Worm (Caenorhabditis elegans) whole organism, young adult: ENCODE measurements around the gene F14F8.14.

Source experiments
- K11D2.4 ChIP-seq: fragments of 200-800 bp; sonication (Bioruptor generic); IDR thresholded peaks from 2 replicates; pipeline ENCODE4 v1.3.6; 2022; ENCODE audit warnings: missing genetic modification reagents, missing genetic modification characterization, missing compliant biosample characterization
- Y67H2A.10 ChIP-seq: fragments of 200-800 bp; sonication (Bioruptor generic); conservative IDR thresholded peaks from 2 replicates; pipeline ENCODE4 v1.3.6; 2022; ENCODE audit warnings: missing genetic modification reagents, missing genetic modification characterization, missing compliant biosample characterization
- bed-1 ChIP-seq: fragments of 200-800 bp; sonication (Bioruptor generic); IDR thresholded peaks from 2 replicates; pipeline ENCODE4 v1.3.6; 2022; ENCODE audit warnings: missing genetic modification reagents, missing genetic modification characterization, missing compliant biosample characterization
- dpl-1 ChIP-seq: fragments of 150-350 bp; optimal IDR thresholded peaks from 2 replicates; lab custom pipeline; 2014; ENCODE audit warnings: missing biosample characterization, missing genetic modification reagents, missing genetic modification characterization
- egl-44 ChIP-seq: fragments of 200-800 bp; sonication (Bioruptor generic); IDR thresholded peaks from 2 replicates; pipeline ENCODE4 v1.3.6; 2022; ENCODE audit warnings: missing genetic modification reagents, missing genetic modification characterization, missing compliant biosample characterization
- lsy-27 ChIP-seq: sonication (generic microtip); optimal IDR thresholded peaks from 2 replicates; lab custom pipeline; 2017; ENCODE audit warnings: missing genetic modification characterization, mild to moderate bottlenecking, missing compliant biosample characterization, antibody characterized with exemption, missing genotype, borderline replicate concordance; ENCODE audit not compliant: insufficient read depth
- sea-2 ChIP-seq: fragments of 200-800 bp; sonication (Bioruptor generic); IDR thresholded peaks from 2 replicates; pipeline ENCODE4 v1.3.6; 2022; ENCODE audit warnings: missing genetic modification characterization, missing compliant biosample characterization
- sptf-2 ChIP-seq: fragments of 200-800 bp; sonication (Bioruptor generic); optimal IDR thresholded peaks from 2 replicates; lab custom pipeline; 2018; ENCODE audit warnings: mild to moderate bottlenecking, missing genetic modification characterization, missing compliant biosample characterization
- unc-130 ChIP-seq: sonication (generic microtip); optimal IDR thresholded peaks from 2 replicates; lab custom pipeline; 2016; ENCODE audit warnings: missing genetic modification reagents, missing genetic modification characterization, missing compliant biosample characterization
- zfh-2 ChIP-seq: fragments of 200-800 bp; sonication (Bioruptor generic); conservative IDR thresholded peaks from 2 replicates; pipeline ENCODE4 v1.3.6; 2022; ENCODE audit warnings: missing genetic modification reagents, missing genetic modification characterization, missing compliant biosample characterization

DNA sequence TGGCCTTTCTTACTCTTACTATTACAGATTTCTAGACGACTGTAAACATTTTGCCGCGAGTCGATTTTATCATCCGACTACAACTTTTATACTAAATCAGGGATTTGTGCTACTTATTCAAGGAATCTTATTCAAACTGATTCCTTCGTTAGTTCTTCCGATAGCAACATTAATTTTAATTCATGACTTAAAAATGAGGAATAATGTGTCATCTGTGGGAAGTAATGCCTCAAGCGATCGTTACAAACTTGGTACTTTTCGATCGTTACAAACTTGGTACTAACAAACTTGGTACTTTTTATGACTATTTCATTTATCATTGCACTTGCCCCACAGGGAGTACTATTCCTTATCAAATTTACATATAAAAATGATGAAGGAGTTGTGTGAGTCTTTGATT lies 49.1 kb downstream of the F14F8.14 start, which contains the start of gene Y70C5A.4:
- no peak for TF ChIP-seq sea-2 (GFP tag; lab: Robert Waterston, UW)
- no peak for TF ChIP-seq dpl-1 (GFP tag; lab: Kevin White, UChicago)
- TF ChIP-seq egl-44 (GFP tag; lab: Robert Waterston, UW): no peak
- no peak for TF ChIP-seq sptf-2 (GFP tag; lab: Kevin White, UChicago)
- no peak for TF ChIP-seq zfh-2 (GFP tag; lab: Robert Waterston, UW)
- no peak for TF ChIP-seq lsy-27 (tag; lab: Kevin White, UChicago)
- no peak for TF ChIP-seq K11D2.4 (GFP tag; lab: Robert Waterston, UW)
- no peak for TF ChIP-seq bed-1
- TF ChIP-seq unc-130 (GFP tag; lab: Kevin White, UChicago): no peak
- TF ChIP-seq Y67H2A.10: no peak
